Fruit fly (Drosophila melanogaster): ENCODE results near the gene Miox.

dm6 chr3L:12163693-12164092 is 21.1 kb upstream of the Miox start, which contains the start of gene CG9760:
- TF ChIP-seq psq (optimal IDR thresholded peaks at IDR 0.05) (no peak), h (optimal IDR thresholded peaks at IDR 0.05) (no peak), ttk (optimal IDR thresholded peaks at IDR 0.05) (no peak)

All from Kc167 (cell line).